Fruit fly (Drosophila melanogaster) whole organism, wandering third instar larva: Measurements from ENCODE around the gene neb.

Source experiments
- Abd-B ChIP-seq: fragments of >200 bp; optimal IDR thresholded peaks from 2 replicates; lab custom pipeline; 2017; ENCODE audit warnings: missing biosample characterization, missing genetic modification characterization
- CG32264 ChIP-seq: fragments of 200-800 bp; sonication (Bioruptor generic); optimal IDR thresholded peaks from 2 replicates; lab custom pipeline; 2016; ENCODE audit warnings: missing biosample characterization, missing genetic modification characterization
- CG9705 ChIP-seq: fragments of 200-800 bp; sonication (Bioruptor generic); optimal IDR thresholded peaks from 2 replicates; lab custom pipeline; 2018; ENCODE audit warnings: missing biosample characterization, mild to moderate bottlenecking, missing genetic modification characterization
- CrebA ChIP-seq: fragments of 200-800 bp; sonication (Bioruptor generic); optimal IDR thresholded peaks from 2 replicates; lab custom pipeline; 2016; ENCODE audit warnings: missing biosample characterization, mild to moderate bottlenecking, missing genetic modification characterization, borderline replicate concordance
- Dfd ChIP-seq: fragments of >200 bp; optimal IDR thresholded peaks from 2 replicates; lab custom pipeline; 2017; ENCODE audit warnings: missing biosample characterization, missing genetic modification characterization
- Dif ChIP-seq: fragments of 200-275, 200-300 bp; sonication (Bioruptor generic); optimal IDR thresholded peaks from 2 replicates; lab custom pipeline; 2018; ENCODE audit warnings: missing biosample characterization, missing genetic modification characterization; ENCODE audit not compliant: partially characterized antibody
- GATAd ChIP-seq: sonication (Bioruptor generic); optimal IDR thresholded peaks from 2 replicates; lab custom pipeline; 2016; ENCODE audit warnings: missing biosample characterization, missing genetic modification characterization
- HLH106 ChIP-seq: fragments of 200-800 bp; optimal IDR thresholded peaks from 3 replicates; lab custom pipeline; 2019; ENCODE audit warnings: missing biosample characterization, mild to moderate bottlenecking, missing genetic modification characterization, moderate library complexity
- Hnf4 ChIP-seq: fragments of 200-800 bp; sonication (Bioruptor generic); optimal IDR thresholded peaks from 2 replicates; lab custom pipeline; 2016; ENCODE audit warnings: missing biosample characterization, mild to moderate bottlenecking, missing genetic modification characterization
- Hr78 ChIP-seq: fragments of >200 bp; optimal IDR thresholded peaks from 2 replicates; lab custom pipeline; 2017; ENCODE audit warnings: missing biosample characterization, missing genetic modification characterization
- Hr83 ChIP-seq: fragments of 200-300 bp; sonication (Bioruptor generic); optimal IDR thresholded peaks from 2 replicates; lab custom pipeline; 2016; ENCODE audit warnings: missing biosample characterization, mild to moderate bottlenecking, missing genetic modification characterization, moderate library complexity; ENCODE audit not compliant: poor library complexity, severe bottlenecking
- Jra ChIP-seq: sonication (Bioruptor generic); optimal IDR thresholded peaks from 2 replicates; lab custom pipeline; 2016; ENCODE audit warnings: missing biosample characterization, missing genetic modification characterization
- Mio ChIP-seq: sonication (Bioruptor generic); optimal IDR thresholded peaks from 2 replicates; lab custom pipeline; 2016; ENCODE audit warnings: missing biosample characterization, missing genetic modification characterization
- Myc ChIP-seq: fragments of >200 bp; optimal IDR thresholded peaks from 2 replicates; lab custom pipeline; 2017
- N ChIP-seq: fragments of >200 bp; optimal IDR thresholded peaks from 2 replicates; lab custom pipeline; 2018; ENCODE audit warnings: missing biosample characterization, missing external identifiers, missing genetic modification characterization
- OdsH ChIP-seq: fragments of 200-800 bp; sonication (Bioruptor generic); optimal IDR thresholded peaks from 2 replicates; lab custom pipeline; 2016; ENCODE audit warnings: missing biosample characterization, mild to moderate bottlenecking, missing genetic modification characterization
- Rel ChIP-seq, 2 experiments: fragments of 200-800 bp; sonication (Bioruptor generic) in 1 of 2; optimal IDR thresholded peaks; 2 replicates in 1 of 2; 3 replicates in 1 of 2; lab custom pipeline; 2016 to 2019; ENCODE audit warnings: mild to moderate bottlenecking in 2 of 2, missing biosample characterization in 2 of 2, missing genetic modification characterization in 2 of 2, moderate library complexity in 1 of 2
- Sp1 ChIP-seq: fragments of 200-800 bp; sonication (Bioruptor generic); optimal IDR thresholded peaks from 3 replicates; lab custom pipeline; 2019; ENCODE audit warnings: missing biosample characterization, mild to moderate bottlenecking, missing genetic modification characterization, moderate library complexity
- Vsx2 ChIP-seq: fragments of 200-300, 225-300 bp; sonication (Bioruptor generic); optimal IDR thresholded peaks from 2 replicates; lab custom pipeline; 2018; ENCODE audit warnings: missing biosample characterization, missing genetic modification characterization; ENCODE audit not compliant: partially characterized antibody
- br ChIP-seq: fragments of 200-800 bp; sonication (Bioruptor generic); optimal IDR thresholded peaks from 2 replicates; lab custom pipeline; 2016; ENCODE audit warnings: missing biosample characterization, missing genetic modification characterization
- brk ChIP-seq: fragments of 200-800 bp; sonication (Bioruptor generic); optimal IDR thresholded peaks from 2 replicates; lab custom pipeline; 2016; ENCODE audit warnings: missing biosample characterization, mild to moderate bottlenecking, missing genetic modification characterization
- dl ChIP-seq, 2 experiments: fragments of 175-275, 200-275 bp in 1 of 2; fragments of 200-275 bp in 1 of 2; sonication (Bioruptor generic); optimal IDR thresholded peaks; lab custom pipeline; 2018; ENCODE audit warnings: mild to moderate bottlenecking in 2 of 2, missing biosample characterization in 2 of 2, missing genetic modification characterization in 2 of 2, moderate library complexity in 2 of 2; ENCODE audit not compliant: partially characterized antibody in 2 of 2, insufficient read depth in 1 of 2
- dmrt93B ChIP-seq: fragments of 200-800 bp; sonication (Bioruptor generic); optimal IDR thresholded peaks from 2 replicates; lab custom pipeline; 2018; ENCODE audit warnings: missing biosample characterization, mild to moderate bottlenecking, missing genetic modification characterization
- dsf ChIP-seq: sonication (Bioruptor generic); optimal IDR thresholded peaks from 2 replicates; lab custom pipeline; 2016; ENCODE audit warnings: missing biosample characterization, missing genetic modification characterization, borderline replicate concordance
- ey ChIP-seq: fragments of 200-800 bp; sonication (Bioruptor generic); optimal IDR thresholded peaks from 2 replicates; lab custom pipeline; 2016; ENCODE audit warnings: missing biosample characterization, missing genetic modification characterization
- foxo ChIP-seq, 2 experiments: fragments of 200-800 bp; sonication (Bioruptor generic); optimal IDR thresholded peaks; 2 replicates in 1 of 2; 3 replicates in 1 of 2; lab custom pipeline; 2016 to 2017; ENCODE audit warnings: missing biosample characterization in 2 of 2, missing genetic modification characterization in 2 of 2
- fru ChIP-seq: fragments of 200-800 bp; sonication (Bioruptor generic); optimal IDR thresholded peaks from 3 replicates; lab custom pipeline; 2016; ENCODE audit warnings: missing biosample characterization, mild to moderate bottlenecking, missing genetic modification characterization
- h ChIP-seq: fragments of 200-800 bp; sonication (Bioruptor generic); optimal IDR thresholded peaks from 3 replicates; lab custom pipeline; 2016; ENCODE audit warnings: missing biosample characterization, mild to moderate bottlenecking, missing genetic modification characterization
- jim ChIP-seq: fragments of 175-275, 200-325 bp; sonication (Bioruptor generic); optimal IDR thresholded peaks from 2 replicates; lab custom pipeline; 2016; ENCODE audit warnings: missing biosample characterization, mild to moderate bottlenecking, missing genetic modification characterization
- lola ChIP-seq: fragments of >200 bp; optimal IDR thresholded peaks from 2 replicates; lab custom pipeline; 2017; ENCODE audit warnings: missing biosample characterization, missing genetic modification characterization
- pan ChIP-seq: fragments of >200 bp; optimal IDR thresholded peaks from 2 replicates; lab custom pipeline; 2017
- psq ChIP-seq: fragments of 200-800 bp; sonication (Bioruptor generic); optimal IDR thresholded peaks from 3 replicates; lab custom pipeline; 2017; ENCODE audit warnings: missing biosample characterization, mild to moderate bottlenecking, missing genetic modification characterization, moderate library complexity
- rgr ChIP-seq: fragments of 200-800 bp; sonication (Bioruptor generic); optimal IDR thresholded peaks from 3 replicates; lab custom pipeline; 2016; ENCODE audit warnings: missing biosample characterization, mild to moderate bottlenecking, missing genetic modification characterization
- sage ChIP-seq: fragments of 200-800 bp; sonication (Bioruptor generic); optimal IDR thresholded peaks from 2 replicates; lab custom pipeline; 2016; ENCODE audit warnings: missing biosample characterization, mild to moderate bottlenecking, missing genetic modification characterization
- sv ChIP-seq: fragments of 200-800 bp; sonication (Bioruptor generic); optimal IDR thresholded peaks from 3 replicates; lab custom pipeline; 2016; ENCODE audit warnings: missing biosample characterization, missing genetic modification characterization
- tai ChIP-seq: sonication (Bioruptor generic); optimal IDR thresholded peaks from 2 replicates; lab custom pipeline; 2016; ENCODE audit warnings: missing biosample characterization, missing genetic modification characterization
- usp ChIP-seq: fragments of >200 bp; optimal IDR thresholded peaks from 2 replicates; lab custom pipeline; 2017; ENCODE audit warnings: missing biosample characterization, missing genetic modification characterization
- woc ChIP-seq: sonication (Bioruptor generic); optimal IDR thresholded peaks from 2 replicates; lab custom pipeline; 2016; ENCODE audit warnings: missing biosample characterization, mild to moderate bottlenecking, missing genetic modification characterization

The neb gene

dm6 chr2L:20082155-20082964 is 6.8 kb downstream of the neb start:
- TF ChIP-seq fru (no peak), sv (GFP tag; lab: Kevin White, UChicago) (no peak), Myc (lab: Kevin White, UChicago) (no peak), brk (GFP tag; lab: Kevin White, UChicago) (no peak), rgr (GFP tag; lab: Kevin White, UChicago) (no peak), psq (GFP tag; lab: Kevin White, UChicago) (peak; percentile 1), HLH106 (no peak), CG9705 (GFP tag; lab: Kevin White, UChicago) (no peak)

DNA sequence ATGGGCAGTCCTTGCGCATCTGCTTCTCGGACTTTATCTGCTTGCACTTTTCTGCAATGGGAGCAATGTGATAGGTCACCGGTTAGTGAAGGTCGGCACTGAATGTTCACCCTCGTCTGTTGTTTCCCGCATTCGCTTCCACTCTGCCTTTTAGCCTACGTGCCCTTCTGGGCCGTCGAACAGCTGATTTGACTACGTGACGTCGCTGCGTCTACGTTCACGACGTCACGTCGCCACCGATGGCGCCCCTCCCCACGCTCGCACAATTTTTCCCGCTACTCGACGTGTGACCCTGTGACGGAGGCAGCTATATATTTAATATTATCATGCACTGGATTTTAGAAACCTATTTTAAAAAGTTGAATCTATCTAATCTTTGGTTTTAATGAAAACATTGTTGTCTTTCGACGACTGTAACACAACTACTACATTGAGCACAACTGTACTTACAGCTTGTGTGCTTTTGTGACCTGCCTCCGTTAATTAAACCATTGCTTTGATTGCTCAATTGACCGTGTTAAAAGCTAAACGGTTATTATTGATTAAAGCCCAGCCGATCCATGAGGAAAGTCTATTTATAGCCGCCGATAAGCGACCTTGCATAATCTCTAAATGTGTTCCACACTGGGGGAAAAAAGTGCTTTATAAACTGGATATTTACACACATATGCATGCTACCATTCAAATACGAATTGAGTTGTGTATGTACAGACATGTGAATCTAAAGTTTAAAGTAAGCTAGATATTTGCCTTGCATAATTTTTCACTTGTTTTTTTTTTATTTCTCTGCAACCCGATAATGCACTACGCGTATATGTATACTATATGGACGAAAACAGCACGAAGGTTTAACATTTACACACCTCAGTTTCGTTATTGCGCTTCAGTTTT is 7.7 kb downstream of the neb start:
- no peak for TF ChIP-seq Abd-B (GFP tag; lab: Kevin White, UChicago)
- TF ChIP-seq ey (GFP tag; lab: Kevin White, UChicago) = peak; percentile 39
- no peak for TF ChIP-seq Vsx2
- peak in 1 of 2 experiments; percentile 57 for TF ChIP-seq foxo (GFP tag; optimal IDR thresholded peaks at IDR 0.05; lab: Kevin White, UChicago)
- TF ChIP-seq Jra = no peak
- TF ChIP-seq Rel (GFP tag; optimal IDR thresholded peaks at IDR 0.05; lab: Kevin White, UChicago) = no peak
- no peak for TF ChIP-seq Rel (tag; optimal IDR thresholded peaks at IDR 0.05; lab: Kevin White, UChicago)
- TF ChIP-seq Mio (GFP tag; lab: Kevin White, UChicago) = no peak
- TF ChIP-seq rgr (GFP tag; lab: Kevin White, UChicago) = peak; percentile 53
- no peak for TF ChIP-seq CG9705 (GFP tag; lab: Kevin White, UChicago)
- peak; percentile 25 for TF ChIP-seq dmrt93B (GFP tag; lab: Kevin White, UChicago)
- peak; percentile 22 for TF ChIP-seq br
- peak; percentile 47 for TF ChIP-seq OdsH (GFP tag; lab: Kevin White, UChicago)
- no peak for TF ChIP-seq Dfd (GFP tag; lab: Kevin White, UChicago)
- no peak for TF ChIP-seq GATAd
- peak; percentile 33 for TF ChIP-seq Hnf4 (GFP tag; lab: Kevin White, UChicago)
- TF ChIP-seq Dif = no peak
- TF ChIP-seq woc (GFP tag; lab: Kevin White, UChicago) = no peak
- no peak for TF ChIP-seq jim
- no peak for TF ChIP-seq pan (lab: Kevin White, UChicago)
- TF ChIP-seq N (GFP tag; lab: Kevin White, UChicago) = no peak
- TF ChIP-seq psq (GFP tag; lab: Kevin White, UChicago) = peak; percentile 8
- TF ChIP-seq Myc (lab: Kevin White, UChicago) = no peak
- TF ChIP-seq lola (GFP tag; lab: Kevin White, UChicago) = no peak
- peak; percentile 47 for TF ChIP-seq h (GFP tag; lab: Kevin White, UChicago)
- no peak for TF ChIP-seq usp (GFP tag; lab: Kevin White, UChicago)
- TF ChIP-seq Sp1 = no peak
- TF ChIP-seq HLH106 = peak; percentile 22
- peak; percentile 8 for TF ChIP-seq fru
- TF ChIP-seq brk (GFP tag; lab: Kevin White, UChicago) = peak; percentile 21
- TF ChIP-seq dl (GFP tag; optimal IDR thresholded peaks at IDR 0.05; lab: Kevin White, UChicago; ENCODE audit: insufficient read depth in 1 of 2, partially characterized antibody in 2 of 2) = no peak
- no peak for TF ChIP-seq dsf (GFP tag; lab: Kevin White, UChicago)
- no peak for TF ChIP-seq sage
- no peak for TF ChIP-seq Hr78 (GFP tag; lab: Kevin White, UChicago)
- TF ChIP-seq tai = no peak
- no peak for TF ChIP-seq CG32264 (GFP tag; lab: Kevin White, UChicago)
- no peak for TF ChIP-seq sv (GFP tag; lab: Kevin White, UChicago)
- no peak for TF ChIP-seq CrebA (GFP tag; lab: Kevin White, UChicago)
- no peak for TF ChIP-seq Hr83 (GFP tag; lab: Kevin White, UChicago)
